Worm (Caenorhabditis elegans): ENCODE data around the gene smk-1.

DNA sequence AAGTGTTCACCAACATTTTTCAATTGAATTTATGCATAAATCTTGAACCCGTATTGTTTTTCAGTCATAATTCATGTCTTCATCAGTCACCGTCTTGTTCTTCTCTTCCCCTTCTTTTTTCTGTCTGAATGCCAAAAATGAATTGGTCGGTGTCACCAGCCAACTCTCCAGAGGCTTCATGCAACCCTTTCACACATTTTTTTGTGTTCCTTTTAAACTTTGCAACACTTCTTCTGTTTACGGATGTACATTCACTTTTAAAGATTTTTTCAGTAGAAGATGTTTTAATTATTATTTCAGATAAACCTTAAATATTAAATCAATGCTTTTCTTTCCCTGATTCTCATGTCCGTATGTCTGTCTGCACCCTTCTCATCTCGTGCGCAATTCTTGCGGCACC lies 46.7 kb upstream of the smk-1 start, which contains the start of gene acr-16:
- no peak for TF ChIP-seq fos-1 (tag; optimal IDR thresholded peaks at IDR 0.05)
- no peak for TF ChIP-seq nhr-25 (tag; optimal IDR thresholded peaks at IDR 0.05)
- TF ChIP-seq nhr-28 (tag; optimal IDR thresholded peaks at IDR 0.05) = no peak
